Worm (Caenorhabditis elegans) whole organism, L4 larva: Measurements from ENCODE around the gene ctsa-4.1.

Source experiments
- D1046.2 ChIP-seq: fragments of 200-800 bp; sonication (Bioruptor generic); IDR thresholded peaks from 2 replicates; pipeline ENCODE4 v1.3.6; 2022; ENCODE audit warnings: missing genetic modification characterization, missing compliant biosample characterization
- F26F4.8 ChIP-seq: fragments of 200-800 bp; sonication (Bioruptor generic); conservative IDR thresholded peaks from 2 replicates; pipeline ENCODE4 v1.3.6; 2022; ENCODE audit warnings: missing genetic modification characterization, missing compliant biosample characterization
- F49E8.2 ChIP-seq: sonication (generic microtip); optimal IDR thresholded peaks from 2 replicates; lab custom pipeline; 2016; ENCODE audit warnings: missing compliant biosample characterization, mild to moderate bottlenecking, missing genetic modification characterization, borderline replicate concordance
- R02D3.7 ChIP-seq: fragments of 150-350 bp; sonication (generic microtip); optimal IDR thresholded peaks from 3 replicates; lab custom pipeline; 2014; ENCODE audit warnings: missing biosample characterization, missing genetic modification characterization
- T26A8.4 ChIP-seq: fragments of 200-800 bp; sonication (Bioruptor generic); IDR thresholded peaks from 2 replicates; pipeline ENCODE4 v1.3.6; 2022; ENCODE audit warnings: missing genetic modification characterization, missing compliant biosample characterization
- Y105C5A.15 ChIP-seq: fragments of 200-800 bp; sonication (Bioruptor generic); IDR thresholded peaks from 2 replicates; pipeline ENCODE4 v1.3.6; 2022; ENCODE audit warnings: missing genetic modification characterization, missing compliant biosample characterization
- Y48G9A.11 ChIP-seq: fragments of 200-800 bp; sonication (Bioruptor generic); IDR thresholded peaks from 2 replicates; pipeline ENCODE4 v1.3.6; 2022; ENCODE audit warnings: missing genetic modification reagents, missing genetic modification characterization, missing compliant biosample characterization
- aha-1 ChIP-seq: fragments of 150-350 bp; peaks from one replicate; lab custom pipeline; 2014; ENCODE audit warnings: missing biosample characterization, missing genetic modification characterization
- aly-2 ChIP-seq: sonication (generic microtip); optimal IDR thresholded peaks from 2 replicates; lab custom pipeline; 2018; ENCODE audit warnings: missing biosample characterization, missing genetic modification characterization
- ceh-28 ChIP-seq: fragments of 150-350 bp; optimal IDR thresholded peaks from 2 replicates; lab custom pipeline; 2014; ENCODE audit warnings: missing biosample characterization, missing genetic modification reagents, missing genetic modification characterization
- ceh-32 ChIP-seq: sonication (generic microtip); optimal IDR thresholded peaks from 2 replicates; lab custom pipeline; 2016; ENCODE audit warnings: mild to moderate bottlenecking, missing genetic modification characterization, missing compliant biosample characterization; ENCODE audit not compliant: poor library complexity
- ceh-62 ChIP-seq: sonication (generic microtip); optimal IDR thresholded peaks from 2 replicates; lab custom pipeline; 2017; ENCODE audit warnings: missing biosample characterization, missing genetic modification characterization
- ceh-82 ChIP-seq: sonication (generic microtip); optimal IDR thresholded peaks from 2 replicates; lab custom pipeline; 2017; ENCODE audit warnings: missing biosample characterization, missing genetic modification characterization
- cey-2 ChIP-seq: sonication (generic microtip); optimal IDR thresholded peaks from 3 replicates; lab custom pipeline; 2017; ENCODE audit warnings: missing genetic modification characterization, mild to moderate bottlenecking, missing compliant biosample characterization, antibody characterized with exemption, borderline replicate concordance; ENCODE audit not compliant: insufficient read depth
- dpl-1 ChIP-seq: fragments of 150-350 bp; optimal IDR thresholded peaks from 2 replicates; lab custom pipeline; 2014; ENCODE audit warnings: missing biosample characterization, missing genetic modification reagents, missing genetic modification characterization
- dve-1 ChIP-seq: sonication (generic microtip); optimal IDR thresholded peaks from 2 replicates; lab custom pipeline; 2017; ENCODE audit warnings: antibody characterized with exemption, mild to moderate bottlenecking, missing genetic modification characterization, missing compliant biosample characterization; ENCODE audit not compliant: insufficient read depth
- egl-27 ChIP-seq: sonication (generic microtip); optimal IDR thresholded peaks from 3 replicates; lab custom pipeline; 2017; ENCODE audit warnings: missing biosample characterization, missing genetic modification reagents, missing genetic modification characterization
- hlh-30 ChIP-seq: sonication (generic microtip); optimal IDR thresholded peaks from 2 replicates; lab custom pipeline; 2017; ENCODE audit warnings: antibody characterized with exemption, mild to moderate bottlenecking, missing genetic modification characterization, missing compliant biosample characterization; ENCODE audit not compliant: insufficient read depth
- hmg-1.1 ChIP-seq: fragments of 200-800 bp; sonication (Bioruptor generic); IDR thresholded peaks from 2 replicates; pipeline ENCODE4 v1.3.6; 2022; ENCODE audit warnings: missing genetic modification reagents, missing genetic modification characterization, missing compliant biosample characterization
- lin-13 ChIP-seq: fragments of 150-350 bp; optimal IDR thresholded peaks from 2 replicates; lab custom pipeline; 2014; ENCODE audit warnings: missing biosample characterization, missing genetic modification reagents, missing genetic modification characterization
- lin-15B ChIP-seq: fragments of 150-350 bp; sonication (generic microtip); optimal IDR thresholded peaks from 3 replicates; lab custom pipeline; 2014; ENCODE audit warnings: missing biosample characterization, missing genetic modification characterization
- lin-29 ChIP-seq: fragments of 200-800 bp; sonication (Bioruptor generic); IDR thresholded peaks from 2 replicates; pipeline ENCODE4 v1.3.6; 2022; ENCODE audit warnings: missing genetic modification reagents, missing genetic modification characterization, missing compliant biosample characterization
- lin-38 ChIP-seq: fragments of 200-800 bp; sonication (Bioruptor generic); IDR thresholded peaks from 2 replicates; pipeline ENCODE4 v1.3.6; 2022; ENCODE audit warnings: missing genetic modification reagents, missing genetic modification characterization, missing compliant biosample characterization
- lin-39 ChIP-seq: fragments of 150-350 bp; optimal IDR thresholded peaks from 2 replicates; lab custom pipeline; 2014; ENCODE audit warnings: missing biosample characterization, missing genetic modification reagents, missing genetic modification characterization
- lsy-2 ChIP-seq, 2 experiments: fragments of 150-350 bp in 1 of 2; sonication (generic microtip) in 1 of 2; optimal IDR thresholded peaks; 2 replicates each; lab custom pipeline; 2014 to 2017; ENCODE audit warnings: missing biosample characterization in 2 of 2, missing genetic modification characterization in 2 of 2
- mep-1 ChIP-seq: fragments of 150-350 bp; sonication (generic microtip); optimal IDR thresholded peaks from 3 replicates; lab custom pipeline; 2014; ENCODE audit warnings: missing biosample characterization, missing genetic modification characterization
- mes-2 ChIP-seq: sonication (generic microtip); optimal IDR thresholded peaks from 2 replicates; lab custom pipeline; 2016; ENCODE audit warnings: missing genotype, mild to moderate bottlenecking, missing genetic modification characterization, missing compliant biosample characterization; ENCODE audit not compliant: poor library complexity, severe bottlenecking
- mxl-2 ChIP-seq: fragments of 200-800 bp; sonication (Bioruptor generic); conservative IDR thresholded peaks from 2 replicates; pipeline ENCODE4 v1.3.6; 2022; ENCODE audit warnings: missing genetic modification reagents, missing genetic modification characterization, missing compliant biosample characterization
- nhr-28 ChIP-seq: fragments of 150-350 bp; optimal IDR thresholded peaks from 2 replicates; lab custom pipeline; 2014; ENCODE audit warnings: missing biosample characterization, missing genetic modification characterization
- nhr-48 ChIP-seq: sonication (generic microtip); optimal IDR thresholded peaks from 2 replicates; lab custom pipeline; 2016; ENCODE audit warnings: mild to moderate bottlenecking, missing genetic modification characterization, missing compliant biosample characterization
- nhr-6 ChIP-seq: fragments of 150-350 bp; optimal IDR thresholded peaks from 2 replicates; lab custom pipeline; 2014; ENCODE audit warnings: missing biosample characterization, missing genetic modification characterization
- nhr-77 ChIP-seq: fragments of 150-350 bp; optimal IDR thresholded peaks from 2 replicates; lab custom pipeline; 2014; ENCODE audit warnings: missing biosample characterization, missing genetic modification characterization
- pqm-1 ChIP-seq: sonication (generic microtip); optimal IDR thresholded peaks from 2 replicates; lab custom pipeline; 2017; ENCODE audit warnings: missing biosample characterization, missing genetic modification characterization
- rbr-2 ChIP-seq: sonication (generic microtip); optimal IDR thresholded peaks from 2 replicates; lab custom pipeline; 2016; ENCODE audit warnings: missing genotype, missing genetic modification characterization, missing compliant biosample characterization
- set-16 ChIP-seq: fragments of 200-800 bp; sonication (Bioruptor generic); IDR thresholded peaks from 2 replicates; pipeline ENCODE4 v1.3.6; 2022; ENCODE audit warnings: missing genetic modification reagents, missing genetic modification characterization, missing compliant biosample characterization
- tag-97 ChIP-seq: fragments of 200-800 bp; sonication (Bioruptor generic); IDR thresholded peaks from 2 replicates; pipeline ENCODE4 v1.3.6; 2022; ENCODE audit warnings: missing genetic modification characterization, missing compliant biosample characterization
- unc-130 ChIP-seq: sonication (generic microtip); optimal IDR thresholded peaks from 2 replicates; lab custom pipeline; 2016; ENCODE audit warnings: missing genetic modification reagents, missing genetic modification characterization, missing compliant biosample characterization
- unc-62 ChIP-seq, 3 experiments: fragments of 150-350 bp in 1 of 3; sonication (generic microtip); optimal IDR thresholded peaks in 2 of 3; peaks in 1 of 3; 1 replicate in 1 of 3; 2 replicates in 2 of 3; lab custom pipeline; 2014 to 2017; ENCODE audit warnings: missing biosample characterization in 3 of 3, missing genetic modification characterization in 3 of 3, missing genetic modification reagents in 3 of 3, missing genotype in 1 of 3
- zag-1 ChIP-seq: fragments of 150-350 bp; optimal IDR thresholded peaks from 2 replicates; lab custom pipeline; 2014; ENCODE audit warnings: missing biosample characterization, missing genetic modification characterization
- zfp-3 ChIP-seq: fragments of 200-800 bp; sonication (Bioruptor generic); conservative IDR thresholded peaks from 2 replicates; pipeline ENCODE4 v1.3.6; 2022; ENCODE audit warnings: missing genetic modification reagents, missing genetic modification characterization, missing compliant biosample characterization
- zip-11 ChIP-seq: fragments of 200-800 bp; sonication (Bioruptor generic); IDR thresholded peaks from 2 replicates; pipeline ENCODE4 v1.3.6; 2022; ENCODE audit warnings: missing genetic modification characterization, missing compliant biosample characterization
- ztf-7 ChIP-seq: fragments of 150-350 bp; optimal IDR thresholded peaks from 2 replicates; lab custom pipeline; 2014; ENCODE audit warnings: missing biosample characterization, missing genetic modification characterization

The ctsa-4.1 gene

DNA sequence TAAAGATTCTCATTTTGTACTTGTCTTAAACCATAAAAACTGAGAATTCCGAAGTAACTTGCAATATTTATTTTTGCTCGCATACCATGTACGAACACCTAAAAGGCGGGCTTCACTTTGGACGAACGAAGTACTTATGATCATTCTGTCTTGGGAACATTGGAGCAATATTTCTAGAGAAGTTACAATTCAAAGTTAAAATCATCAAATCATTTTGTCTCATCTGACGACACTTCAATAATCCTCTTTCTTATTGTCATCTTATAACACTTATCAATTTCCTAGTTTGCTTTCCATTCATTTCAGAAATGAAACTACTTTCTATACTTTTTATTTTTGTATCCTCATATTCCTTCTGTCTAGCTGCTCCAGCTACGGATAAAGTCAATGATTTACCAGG is at the start of gene ctsa-4.1:
TSS of gene ctsa-4.1 (plus strand) at position 301 of the 400 bp plus-strand sequence.
- TF ChIP-seq T26A8.4 (GFP tag; lab: Robert Waterston, UW) (no peak), ztf-7 (tag; lab: Kevin White, UChicago) (peak; percentile 63)

DNA sequence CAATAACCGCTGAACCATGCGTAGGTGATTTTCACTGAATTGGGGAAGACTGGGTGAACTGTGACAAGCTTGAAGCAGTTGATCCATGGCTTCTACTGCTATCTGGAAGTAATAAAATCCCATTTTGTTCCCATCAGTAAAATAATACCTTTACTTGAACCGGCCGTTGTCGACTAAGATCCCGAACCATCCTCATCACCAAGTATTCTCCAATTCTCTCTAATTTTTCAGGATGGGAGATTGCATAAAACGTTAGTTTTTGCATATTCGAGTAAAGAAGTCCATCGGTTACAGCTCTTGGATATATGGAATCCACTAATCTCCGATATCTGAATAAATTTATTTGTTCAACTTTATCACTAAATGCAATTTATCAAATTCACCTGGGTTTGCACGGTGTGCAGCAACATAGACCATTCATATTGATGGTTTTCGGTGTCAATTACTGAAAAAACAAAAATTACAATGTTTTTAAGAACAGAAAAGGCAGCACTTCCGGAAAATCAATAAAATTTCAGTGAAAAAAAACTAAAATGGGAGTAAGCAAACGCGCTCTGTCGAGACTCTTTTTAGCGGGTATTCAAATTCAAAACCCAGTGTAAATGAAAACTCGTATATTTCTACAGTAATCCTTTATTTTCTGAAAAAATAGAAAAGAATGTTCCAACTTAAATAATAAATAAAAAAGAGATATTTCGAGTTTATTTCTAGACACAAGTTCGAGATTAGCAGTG is 46.0 kb upstream of the ctsa-4.1 start, which contains the start of gene efr-3:
TSS of gene efr-3 (minus strand) at position 505 of the 734 bp plus-strand sequence.
- TF ChIP-seq nhr-77 = no peak
- 0 out of 2 replicates have a peak, but pooled peaks have one; percentile 16 for TF ChIP-seq hmg-1.1
- peak; percentile 11 for TF ChIP-seq hlh-30 (tag; lab: Kevin White, UChicago)
- TF ChIP-seq zfp-3 (GFP tag; lab: Robert Waterston, UW) = no peak
- TF ChIP-seq mes-2 = peak; percentile 40
- no peak for TF ChIP-seq lin-39 (tag; lab: Kevin White, UChicago)
- TF ChIP-seq rbr-2 = peak; percentile 20
- no peak for TF ChIP-seq F49E8.2 (tag; lab: Kevin White, UChicago)
- peak; percentile 23 for TF ChIP-seq nhr-6 (tag; lab: Kevin White, UChicago)
- TF ChIP-seq zag-1 = no peak
- peak; percentile 88 for TF ChIP-seq aha-1 (tag; lab: Kevin White, UChicago)
- peak; percentile 93 for TF ChIP-seq lin-38 (GFP tag; lab: Robert Waterston, UW)
- TF ChIP-seq F26F4.8 (GFP tag; lab: Robert Waterston, UW) = no peak
- peak in 1 of 2 experiments; percentile 93 for TF ChIP-seq unc-62 (GFP tag; optimal IDR thresholded peaks at IDR 0.05 in 1 of 2; lab: Kevin White, UChicago)
- TF ChIP-seq unc-62 (tag; optimal IDR thresholded peaks at IDR 0.05; lab: Kevin White, UChicago) = no peak
- no peak for TF ChIP-seq ceh-62 (tag; lab: Kevin White, UChicago)
- TF ChIP-seq lsy-2 (tag; optimal IDR thresholded peaks at IDR 0.05; lab: Kevin White, UChicago) = peak in 1 of 2 experiments; percentile 65
- no peak for TF ChIP-seq mep-1
- no peak for TF ChIP-seq nhr-48 (tag; lab: Kevin White, UChicago)
- TF ChIP-seq dpl-1 = peak; percentile 88

- TF ChIP-seq set-16 (GFP tag; lab: Robert Waterston, UW) = no peak
- peak in 1 of 2 experiments; percentile 97 for TF ChIP-seq unc-62 (GFP tag; optimal IDR thresholded peaks at IDR 0.05 in 1 of 2; lab: Kevin White, UChicago)
- no peak for TF ChIP-seq unc-62 (tag; optimal IDR thresholded peaks at IDR 0.05; lab: Kevin White, UChicago)
Observed at ce11 chrII:6322081-6322480, 44.7 kb upstream of the ctsa-4.1 start.

DNA sequence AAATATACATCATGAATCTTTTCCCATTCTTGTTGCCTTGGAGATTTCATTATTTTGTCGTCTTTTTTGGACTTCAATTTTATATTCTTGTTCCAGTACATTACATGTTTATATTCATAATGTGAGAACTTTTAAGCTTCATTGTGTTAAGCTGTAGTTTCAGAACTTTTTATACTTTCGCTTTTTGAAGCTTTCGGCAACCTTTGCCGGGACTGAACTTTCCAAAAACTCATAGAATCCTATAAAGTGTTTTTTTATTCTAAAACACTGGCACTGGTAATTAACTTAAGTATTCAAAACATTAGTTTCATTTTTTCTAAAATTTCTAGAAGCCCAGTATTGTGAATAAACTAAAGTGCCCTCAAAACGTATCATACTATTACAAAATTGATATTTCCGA is 43.8 kb upstream of the ctsa-4.1 start, which contains the start of gene C32D5.4:
TSS of gene C32D5.4 (minus strand) at position 101 of the 400 bp plus-strand sequence.
- TF ChIP-seq R02D3.7 (no peak), mes-2 (no peak), D1046.2 (GFP tag; lab: Robert Waterston, UW) (no peak), set-16 (GFP tag; lab: Robert Waterston, UW) (no peak), ceh-28 (no peak), lin-15B (tag; lab: Kevin White, UChicago) (no peak), zip-11 (GFP tag; lab: Robert Waterston, UW) (no peak), nhr-28 (tag; lab: Kevin White, UChicago) (no peak), nhr-77 (no peak), F49E8.2 (tag; lab: Kevin White, UChicago) (no peak), Y105C5A.15 (no peak), ztf-7 (tag; lab: Kevin White, UChicago) (no peak), hlh-30 (tag; lab: Kevin White, UChicago) (no peak)

DNA sequence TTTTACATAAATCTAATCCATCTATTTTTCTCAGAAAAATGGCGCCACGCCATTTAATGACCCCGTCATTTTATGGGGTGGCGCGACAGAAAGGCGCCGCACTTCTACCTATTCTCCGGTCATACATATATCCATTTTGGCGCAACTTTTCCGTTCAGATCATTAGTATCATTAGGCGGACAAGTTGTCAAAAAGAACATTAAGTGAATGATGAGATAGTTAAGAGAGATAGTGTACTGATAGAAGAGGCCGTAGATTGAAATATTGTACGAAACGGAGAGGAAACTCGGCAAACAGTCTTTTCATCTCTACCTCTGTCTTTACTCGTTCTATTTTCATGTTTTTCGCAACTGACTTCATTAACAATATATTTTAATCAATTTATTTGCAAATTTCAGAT is 42.7 kb upstream of the ctsa-4.1 start, which contains the start of gene sma-6:
TSS of gene sma-6 (plus strand) at position 399 of the 400 bp plus-strand sequence.
- TF ChIP-seq mxl-2 (GFP tag; lab: Robert Waterston, UW) (no peak), dve-1 (peak; percentile 12), Y48G9A.11 (GFP tag; lab: Robert Waterston, UW) (no peak), pqm-1 (tag; lab: Kevin White, UChicago) (peak; percentile 22), mes-2 (no peak), ceh-82 (tag; lab: Kevin White, UChicago) (no peak), egl-27 (tag; lab: Kevin White, UChicago) (no peak), lin-29 (no peak), cey-2 (tag; lab: Kevin White, UChicago) (no peak), lin-13 (no peak), aly-2 (tag; lab: Kevin White, UChicago) (no peak), ceh-32 (tag; lab: Kevin White, UChicago) (no peak), nhr-28 (tag; lab: Kevin White, UChicago) (peak; percentile 24), unc-130 (no peak), tag-97 (no peak)
